Worm (Caenorhabditis elegans) whole organism, late embryonic: ENCODE measurements around the gene lron-2.

Experiments used
- C08G9.2 ChIP-seq: sonication (generic microtip); optimal IDR thresholded peaks from 2 replicates; lab custom pipeline; 2016; ENCODE audit warnings: mild to moderate bottlenecking, missing genetic modification characterization, moderate library complexity, missing compliant biosample characterization
- F13H6.1 ChIP-seq: sonication (generic microtip); optimal IDR thresholded peaks from 2 replicates; lab custom pipeline; 2016; ENCODE audit warnings: missing genetic modification characterization, missing compliant biosample characterization
- T23F11.4 ChIP-seq: fragments of 200-800 bp; sonication (Bioruptor generic); optimal IDR thresholded peaks from 2 replicates; lab custom pipeline; 2018; ENCODE audit warnings: mild to moderate bottlenecking, missing genetic modification characterization, missing compliant biosample characterization
- ahr-1 ChIP-seq: sonication (generic microtip); optimal IDR thresholded peaks from 2 replicates; lab custom pipeline; 2016; ENCODE audit warnings: missing genetic modification characterization, missing compliant biosample characterization
- ama-1 ChIP-seq: fragments of 150-350 bp; optimal IDR thresholded peaks from 2 replicates; lab custom pipeline; 2014
- ceh-18 ChIP-seq: sonication (generic microtip); optimal IDR thresholded peaks from 2 replicates; lab custom pipeline; 2016; ENCODE audit warnings: missing genetic modification characterization, missing compliant biosample characterization
- ceh-19 ChIP-seq: fragments of 200-800 bp; sonication (Bioruptor generic); optimal IDR thresholded peaks from 2 replicates; lab custom pipeline; 2018; ENCODE audit warnings: mild to moderate bottlenecking, missing genetic modification characterization, missing compliant biosample characterization
- ceh-2 ChIP-seq: sonication (generic microtip); optimal IDR thresholded peaks from 2 replicates; lab custom pipeline; 2016; ENCODE audit warnings: missing genotype, missing genetic modification characterization, missing compliant biosample characterization
- ceh-24 ChIP-seq: sonication (generic microtip); optimal IDR thresholded peaks from 2 replicates; lab custom pipeline; 2016; ENCODE audit warnings: mild to moderate bottlenecking, missing genetic modification characterization, missing compliant biosample characterization
- ceh-30 ChIP-seq: fragments of 150-350 bp; optimal IDR thresholded peaks from 2 replicates; lab custom pipeline; 2014; ENCODE audit warnings: missing biosample characterization, missing genetic modification characterization
- ceh-31 ChIP-seq: sonication (generic microtip); optimal IDR thresholded peaks from 2 replicates; lab custom pipeline; 2016; ENCODE audit warnings: missing genetic modification characterization, missing compliant biosample characterization
- ceh-45 ChIP-seq: fragments of 200-800 bp; sonication (Bioruptor generic); IDR thresholded peaks from 2 replicates; pipeline ENCODE4 v1.3.6; 2022; ENCODE audit warnings: missing genetic modification reagents, missing genetic modification characterization, missing compliant biosample characterization
- ceh-48 ChIP-seq: sonication (generic microtip); optimal IDR thresholded peaks from 2 replicates; lab custom pipeline; 2016; ENCODE audit warnings: missing genetic modification characterization, inconsistent platforms, missing compliant biosample characterization
- ceh-6 ChIP-seq: fragments of 200-800 bp; sonication (Bioruptor generic); optimal IDR thresholded peaks from 2 replicates; lab custom pipeline; 2018; ENCODE audit warnings: mild to moderate bottlenecking, missing genetic modification characterization, missing compliant biosample characterization
- che-1 ChIP-seq: sonication (generic microtip); optimal IDR thresholded peaks from 2 replicates; lab custom pipeline; 2016; ENCODE audit warnings: mild to moderate bottlenecking, missing genetic modification characterization, missing compliant biosample characterization
- dmd-4 ChIP-seq: sonication (generic microtip); optimal IDR thresholded peaks from 2 replicates; lab custom pipeline; 2016; ENCODE audit warnings: borderline replicate concordance, missing genetic modification characterization, missing compliant biosample characterization
- elt-2 ChIP-seq: sonication (generic microtip); optimal IDR thresholded peaks from 2 replicates; lab custom pipeline; 2016; ENCODE audit warnings: missing genetic modification reagents, missing genetic modification characterization, missing compliant biosample characterization
- elt-4 ChIP-seq: sonication (generic microtip); optimal IDR thresholded peaks from 2 replicates; lab custom pipeline; 2016; ENCODE audit warnings: missing genetic modification characterization, missing compliant biosample characterization
- eyg-1 ChIP-seq: sonication (generic microtip); optimal IDR thresholded peaks from 2 replicates; lab custom pipeline; 2016; ENCODE audit warnings: missing genotype, missing genetic modification characterization, missing compliant biosample characterization
- fax-1 ChIP-seq: sonication (generic microtip); optimal IDR thresholded peaks from 2 replicates; lab custom pipeline; 2016; ENCODE audit warnings: missing genotype, missing genetic modification characterization, missing compliant biosample characterization
- fkh-10 ChIP-seq: fragments of 150-350 bp; optimal IDR thresholded peaks from 2 replicates; lab custom pipeline; 2014; ENCODE audit warnings: missing biosample characterization, missing genetic modification reagents, missing genetic modification characterization
- fkh-6 ChIP-seq: sonication (generic microtip); optimal IDR thresholded peaks from 2 replicates; lab custom pipeline; 2016; ENCODE audit warnings: missing genetic modification characterization, missing compliant biosample characterization
- gmeb-2 ChIP-seq: sonication (generic microtip); optimal IDR thresholded peaks from 2 replicates; lab custom pipeline; 2016; ENCODE audit warnings: missing genetic modification characterization, inconsistent platforms, missing compliant biosample characterization
- hlh-15 ChIP-seq: sonication (generic microtip); optimal IDR thresholded peaks from 2 replicates; lab custom pipeline; 2016; ENCODE audit warnings: missing genetic modification characterization, missing compliant biosample characterization
- hlh-30 ChIP-seq: sonication (generic microtip); optimal IDR thresholded peaks from 2 replicates; lab custom pipeline; 2017; ENCODE audit warnings: antibody characterized with exemption, missing genetic modification characterization, missing compliant biosample characterization; ENCODE audit not compliant: insufficient read depth
- hlh-6 ChIP-seq: sonication (generic microtip); optimal IDR thresholded peaks from 2 replicates; lab custom pipeline; 2016; ENCODE audit warnings: missing genotype, missing genetic modification characterization, missing compliant biosample characterization
- hlh-8 ChIP-seq: sonication (generic microtip); optimal IDR thresholded peaks from 2 replicates; lab custom pipeline; 2016; ENCODE audit warnings: missing genotype, missing genetic modification characterization, missing compliant biosample characterization
- lim-6 ChIP-seq: sonication (generic microtip); optimal IDR thresholded peaks from 2 replicates; lab custom pipeline; 2016; ENCODE audit warnings: missing genetic modification characterization, missing compliant biosample characterization
- lin-11 ChIP-seq: fragments of 200-800 bp; sonication (Bioruptor generic); optimal IDR thresholded peaks from 2 replicates; lab custom pipeline; 2018; ENCODE audit warnings: mild to moderate bottlenecking, missing genetic modification characterization, missing compliant biosample characterization
- madf-2 ChIP-seq: sonication (generic microtip); optimal IDR thresholded peaks from 2 replicates; lab custom pipeline; 2017; ENCODE audit warnings: missing genetic modification characterization, missing compliant biosample characterization
- mec-3 ChIP-seq: sonication (generic microtip); optimal IDR thresholded peaks from 2 replicates; lab custom pipeline; 2016; ENCODE audit warnings: borderline replicate concordance, missing genetic modification characterization, missing compliant biosample characterization
- nhr-11 ChIP-seq: fragments of 150-350 bp; optimal IDR thresholded peaks from 2 replicates; lab custom pipeline; 2014; ENCODE audit warnings: missing biosample characterization, missing genetic modification characterization
- nhr-232 ChIP-seq: sonication (generic microtip); optimal IDR thresholded peaks from 2 replicates; lab custom pipeline; 2016; ENCODE audit warnings: missing genetic modification characterization, missing compliant biosample characterization
- npax-4 ChIP-seq: sonication (generic microtip); optimal IDR thresholded peaks from 2 replicates; lab custom pipeline; 2016; ENCODE audit warnings: missing genetic modification characterization, missing compliant biosample characterization
- odd-2 ChIP-seq: sonication (generic microtip); optimal IDR thresholded peaks from 2 replicates; lab custom pipeline; 2017; ENCODE audit warnings: antibody characterized with exemption, mild to moderate bottlenecking, missing genetic modification characterization, missing compliant biosample characterization
- pag-3 ChIP-seq: sonication (generic microtip); optimal IDR thresholded peaks from 2 replicates; lab custom pipeline; 2016; ENCODE audit warnings: missing compliant biosample characterization, missing genetic modification characterization, borderline replicate concordance
- pat-9 ChIP-seq: fragments of 200-800 bp; sonication (Bioruptor generic); optimal IDR thresholded peaks from 2 replicates; lab custom pipeline; 2018; ENCODE audit warnings: mild to moderate bottlenecking, missing genetic modification characterization, moderate library complexity, missing compliant biosample characterization
- pha-2 ChIP-seq: sonication (generic microtip); optimal IDR thresholded peaks from 2 replicates; lab custom pipeline; 2017; ENCODE audit warnings: mild to moderate bottlenecking, missing genetic modification characterization, missing compliant biosample characterization
- pha-4 ChIP-seq: fragments of 150-350 bp; optimal IDR thresholded peaks from 2 replicates; lab custom pipeline; 2018; ENCODE audit warnings: missing biosample characterization, missing genetic modification reagents, missing genetic modification characterization
- pros-1 ChIP-seq: fragments of 150-350 bp; optimal IDR thresholded peaks from 2 replicates; lab custom pipeline; 2014; ENCODE audit warnings: missing biosample characterization, missing genetic modification reagents, missing genetic modification characterization
- ref-2 ChIP-seq: sonication (generic microtip); optimal IDR thresholded peaks from 2 replicates; lab custom pipeline; 2016; ENCODE audit warnings: missing genetic modification characterization, missing compliant biosample characterization
- rnt-1 ChIP-seq: sonication (generic microtip); optimal IDR thresholded peaks from 2 replicates; lab custom pipeline; 2016; ENCODE audit warnings: missing genetic modification characterization, missing compliant biosample characterization
- sdc-2 ChIP-seq: sonication (generic microtip); optimal IDR thresholded peaks from 2 replicates; lab custom pipeline; 2016; ENCODE audit warnings: missing genotype, missing genetic modification characterization, missing compliant biosample characterization
- sox-2 ChIP-seq: fragments of 200-800 bp; sonication (Bioruptor generic); IDR thresholded peaks from 2 replicates; pipeline ENCODE4 v1.3.6; 2022; ENCODE audit warnings: missing genetic modification reagents, missing genetic modification characterization, missing compliant biosample characterization
- sox-4 ChIP-seq: sonication (generic microtip); optimal IDR thresholded peaks from 2 replicates; lab custom pipeline; 2017; ENCODE audit warnings: mild to moderate bottlenecking, missing genetic modification characterization, inconsistent platforms, missing compliant biosample characterization
- syd-9 ChIP-seq: sonication (generic microtip); optimal IDR thresholded peaks from 2 replicates; lab custom pipeline; 2016; ENCODE audit warnings: mild to moderate bottlenecking, missing genetic modification characterization, moderate library complexity, missing compliant biosample characterization
- tbx-2 ChIP-seq: sonication (generic microtip); optimal IDR thresholded peaks from 2 replicates; lab custom pipeline; 2016; ENCODE audit warnings: missing genetic modification characterization, missing compliant biosample characterization
- tbx-7 ChIP-seq: sonication (generic microtip); optimal IDR thresholded peaks from 2 replicates; lab custom pipeline; 2016; ENCODE audit warnings: missing genotype, missing genetic modification characterization, missing compliant biosample characterization
- ttx-3 ChIP-seq: sonication (generic microtip); optimal IDR thresholded peaks from 2 replicates; lab custom pipeline; 2016; ENCODE audit warnings: missing genetic modification reagents, missing genetic modification characterization, missing compliant biosample characterization
- unc-3 ChIP-seq, 2 experiments: fragments of 200-800 bp in 1 of 2; sonication (Bioruptor generic) in 1 of 2; sonication (generic microtip) in 1 of 2; conservative IDR thresholded peaks in 1 of 2; optimal IDR thresholded peaks in 1 of 2; 2 replicates each; pipeline versions ENCODE4 v1.3.6 to Lab custom; 2016 to 2022; ENCODE audit warnings: missing compliant biosample characterization in 2 of 2, missing genetic modification characterization in 2 of 2, missing genetic modification reagents in 1 of 2
- unc-86 ChIP-seq: sonication (generic microtip); optimal IDR thresholded peaks from 2 replicates; lab custom pipeline; 2016; ENCODE audit warnings: missing genetic modification characterization, missing compliant biosample characterization
- zip-5 ChIP-seq: sonication (generic microtip); optimal IDR thresholded peaks from 2 replicates; lab custom pipeline; 2016; ENCODE audit warnings: missing genetic modification characterization, missing compliant biosample characterization
- ztf-16 ChIP-seq: sonication (generic microtip); optimal IDR thresholded peaks from 2 replicates; lab custom pipeline; 2017; ENCODE audit warnings: missing genetic modification characterization, missing compliant biosample characterization

Gene lron-2

ce11 chrV:9295581-9295980, 8.2 kb upstream of the lron-2 start:
- TF ChIP-seq rnt-1 (peak; percentile 60), gmeb-2 (no peak)

- no peak for TF ChIP-seq ttx-3 (tag; lab: Kevin White, UChicago)
- TF ChIP-seq ama-1 (lab: Kevin White, UChicago) = no peak
- no peak for TF ChIP-seq hlh-6 (tag; lab: Kevin White, UChicago)
- no peak for TF ChIP-seq ceh-30 (tag; lab: Kevin White, UChicago)
- TF ChIP-seq ceh-18 (tag; lab: Kevin White, UChicago) = no peak
- no peak for TF ChIP-seq F13H6.1
- TF ChIP-seq ceh-31 (tag; lab: Kevin White, UChicago) = peak; percentile 17
- peak; percentile 10 for TF ChIP-seq nhr-232 (tag; lab: Kevin White, UChicago)
- no peak for TF ChIP-seq tbx-7 (tag; lab: Kevin White, UChicago)
- no peak for TF ChIP-seq fkh-10 (GFP tag; lab: Kevin White, UChicago)
- TF ChIP-seq C08G9.2 (tag; lab: Kevin White, UChicago) = peak; percentile 25
- TF ChIP-seq pag-3 = no peak
- no peak for TF ChIP-seq unc-3 (GFP tag; conservative IDR thresholded peaks at IDR 0.05; lab: Robert Waterston, UW)
- TF ChIP-seq unc-3 (tag; optimal IDR thresholded peaks at IDR 0.05; lab: Kevin White, UChicago) = no peak
- TF ChIP-seq fkh-6 (tag; lab: Kevin White, UChicago) = peak; percentile 8
- no peak for TF ChIP-seq ceh-24 (tag; lab: Kevin White, UChicago)
- TF ChIP-seq lin-11 (tag; lab: Kevin White, UChicago) = no peak
- TF ChIP-seq odd-2 = no peak
- no peak for TF ChIP-seq sox-2
- no peak for TF ChIP-seq npax-4 (tag; lab: Kevin White, UChicago)
- no peak for TF ChIP-seq pat-9 (tag; lab: Kevin White, UChicago)
- no peak for TF ChIP-seq T23F11.4 (GFP tag; lab: Kevin White, UChicago)
- TF ChIP-seq ahr-1 (tag; lab: Kevin White, UChicago) = no peak
- TF ChIP-seq che-1 (tag; lab: Kevin White, UChicago) = no peak
- TF ChIP-seq tbx-2 (tag; lab: Kevin White, UChicago) = peak; percentile 42
- no peak for TF ChIP-seq dmd-4 (tag; lab: Kevin White, UChicago)
- no peak for TF ChIP-seq pha-2
- TF ChIP-seq ceh-6 (GFP tag; lab: Kevin White, UChicago) = no peak
- peak; percentile 9 for TF ChIP-seq sox-4
- no peak for TF ChIP-seq syd-9
- peak; percentile 38 for TF ChIP-seq sdc-2 (tag; lab: Kevin White, UChicago)
- TF ChIP-seq ceh-2 (tag; lab: Kevin White, UChicago) = peak; percentile 14
- TF ChIP-seq ceh-48 (tag; lab: Kevin White, UChicago) = no peak
- no peak for TF ChIP-seq fax-1 (tag; lab: Kevin White, UChicago)
- TF ChIP-seq ceh-45 (GFP tag; lab: Robert Waterston, UW) = no peak
- no peak for TF ChIP-seq eyg-1 (tag; lab: Kevin White, UChicago)
- TF ChIP-seq hlh-8 = no peak
- TF ChIP-seq madf-2 (tag; lab: Kevin White, UChicago) = no peak
- TF ChIP-seq pha-4 (tag; lab: Kevin White, UChicago) = no peak
- no peak for TF ChIP-seq elt-4 (tag; lab: Kevin White, UChicago)
- TF ChIP-seq ref-2 = no peak
- no peak for TF ChIP-seq hlh-15 (tag; lab: Kevin White, UChicago)
- TF ChIP-seq unc-86 = no peak
- TF ChIP-seq lim-6 = peak; percentile 16
- no peak for TF ChIP-seq hlh-30 (tag; lab: Kevin White, UChicago)
- no peak for TF ChIP-seq nhr-11 (tag; lab: Kevin White, UChicago)
- TF ChIP-seq zip-5 (tag; lab: Kevin White, UChicago) = no peak
- TF ChIP-seq mec-3 = no peak
- TF ChIP-seq elt-2 (tag; lab: Kevin White, UChicago) = no peak
- no peak for TF ChIP-seq ztf-16 (tag; lab: Kevin White, UChicago)
- no peak for TF ChIP-seq pros-1 (tag; lab: Kevin White, UChicago)
- TF ChIP-seq ceh-19 (GFP tag; lab: Kevin White, UChicago) = no peak
These were observed 6.0 kb upstream of the lron-2 start for ce11 chrV:9293359-9293758.
